Fruit fly (Drosophila melanogaster) whole organism, pupa: ENCODE results near the gene RpS2.

Source experiments
- CG10348 ChIP-seq: fragments of 200-800 bp; sonication (Bioruptor generic); IDR thresholded peaks from 2 replicates; pipeline ENCODE4 v1.3.6; 2022; ENCODE audit warnings: missing biosample characterization, missing genetic modification characterization
- CG12605 ChIP-seq: fragments of 200-800 bp; sonication (Bioruptor generic); IDR thresholded peaks from 2 replicates; pipeline ENCODE4 v1.3.6; 2022; ENCODE audit warnings: missing biosample characterization, missing genetic modification characterization
- CG13204 ChIP-seq: fragments of 200-800 bp; sonication (Bioruptor generic); optimal IDR thresholded peaks from 2 replicates; lab custom pipeline; 2018; ENCODE audit warnings: missing biosample characterization, mild to moderate bottlenecking, missing genetic modification characterization, moderate library complexity
- CG14655 ChIP-seq: fragments of 200-800 bp; sonication (Bioruptor generic); optimal IDR thresholded peaks from 3 replicates; lab custom pipeline; 2017; ENCODE audit warnings: mild to moderate bottlenecking, missing biosample characterization, missing genetic modification reagents, missing genetic modification characterization
- CG15710 ChIP-seq: fragments of 200-800 bp; sonication (Bioruptor generic); optimal IDR thresholded peaks from 2 replicates; lab custom pipeline; 2018; ENCODE audit warnings: missing biosample characterization, mild to moderate bottlenecking, missing genetic modification characterization, moderate library complexity
- CG17806 ChIP-seq: fragments of 200-800 bp; sonication (Bioruptor generic); optimal IDR thresholded peaks from 2 replicates; lab custom pipeline; 2018; ENCODE audit warnings: missing biosample characterization, mild to moderate bottlenecking, missing genetic modification characterization, moderate library complexity
- CG32121 ChIP-seq: fragments of 200-800 bp; sonication (Bioruptor generic); IDR thresholded peaks from 2 replicates; pipeline ENCODE4 v1.3.6; 2022; ENCODE audit warnings: missing biosample characterization, missing genetic modification characterization
- CG34367 ChIP-seq: fragments of 200-800 bp; sonication (Bioruptor generic); optimal IDR thresholded peaks from 2 replicates; lab custom pipeline; 2018; ENCODE audit warnings: missing biosample characterization, mild to moderate bottlenecking, missing genetic modification characterization
- CG4496 ChIP-seq: fragments of 200-800 bp; sonication (Bioruptor generic); IDR thresholded peaks from 3 replicates; pipeline ENCODE4 v1.3.6; 2022; ENCODE audit warnings: missing biosample characterization, missing genetic modification characterization
- CG8159 ChIP-seq: fragments of 200-800 bp; sonication (Bioruptor generic); optimal IDR thresholded peaks from 3 replicates; lab custom pipeline; 2018; ENCODE audit warnings: missing biosample characterization, mild to moderate bottlenecking, missing genetic modification characterization, moderate library complexity
- CG8301 ChIP-seq: fragments of 200-800 bp; sonication (Bioruptor generic); optimal IDR thresholded peaks from 2 replicates; lab custom pipeline; 2018; ENCODE audit warnings: missing biosample characterization, mild to moderate bottlenecking, missing genetic modification characterization
- CG9948 ChIP-seq: fragments of 200-800 bp; sonication (Bioruptor generic); optimal IDR thresholded peaks from 2 replicates; lab custom pipeline; 2018; ENCODE audit warnings: missing biosample characterization, mild to moderate bottlenecking, missing genetic modification characterization, moderate library complexity
- D1 ChIP-seq: fragments of 200-800 bp; sonication (Bioruptor generic); optimal IDR thresholded peaks from 2 replicates; lab custom pipeline; 2018; ENCODE audit warnings: missing biosample characterization, mild to moderate bottlenecking, missing genetic modification characterization, moderate library complexity
- EcR ChIP-seq: fragments of 200-800 bp; sonication (Bioruptor generic); optimal IDR thresholded peaks from 3 replicates; lab custom pipeline; 2019; ENCODE audit warnings: missing biosample characterization, missing genetic modification characterization, mild to moderate bottlenecking, moderate library complexity, missing genetic modification reagents
- Ets98B ChIP-seq: fragments of 200-800 bp; sonication (Bioruptor generic); IDR thresholded peaks from 2 replicates; pipeline ENCODE4 v1.3.6; 2022; ENCODE audit warnings: missing biosample characterization, missing genetic modification characterization
- Pif1A ChIP-seq: fragments of 200-800 bp; sonication (Bioruptor generic); optimal IDR thresholded peaks from 3 replicates; lab custom pipeline; 2016; ENCODE audit warnings: missing biosample characterization, missing genetic modification characterization
- Pif1B ChIP-seq: fragments of 200-800 bp; sonication (Bioruptor generic); optimal IDR thresholded peaks from 3 replicates; lab custom pipeline; 2016; ENCODE audit warnings: missing biosample characterization, missing genetic modification characterization
- Snoo ChIP-seq: fragments of 200-800 bp; sonication (Bioruptor generic); optimal IDR thresholded peaks from 3 replicates; lab custom pipeline; 2017; ENCODE audit warnings: missing biosample characterization, mild to moderate bottlenecking, missing genetic modification characterization, inconsistent platforms
- fd96Ca ChIP-seq: fragments of 200-800 bp; sonication (Bioruptor generic); IDR thresholded peaks from 3 replicates; pipeline ENCODE4 v1.3.6; 2022; ENCODE audit warnings: missing biosample characterization, missing genetic modification characterization
- gl ChIP-seq: fragments of 200-800 bp; sonication (Bioruptor generic); optimal IDR thresholded peaks from 2 replicates; lab custom pipeline; 2018; ENCODE audit warnings: missing biosample characterization, mild to moderate bottlenecking, missing genetic modification characterization
- rn ChIP-seq: fragments of 200-800 bp; sonication (Bioruptor generic); IDR thresholded peaks from 2 replicates; pipeline ENCODE4 v1.3.6; 2022; ENCODE audit warnings: missing biosample characterization, missing genetic modification characterization

RpS2 gene

DNA sequence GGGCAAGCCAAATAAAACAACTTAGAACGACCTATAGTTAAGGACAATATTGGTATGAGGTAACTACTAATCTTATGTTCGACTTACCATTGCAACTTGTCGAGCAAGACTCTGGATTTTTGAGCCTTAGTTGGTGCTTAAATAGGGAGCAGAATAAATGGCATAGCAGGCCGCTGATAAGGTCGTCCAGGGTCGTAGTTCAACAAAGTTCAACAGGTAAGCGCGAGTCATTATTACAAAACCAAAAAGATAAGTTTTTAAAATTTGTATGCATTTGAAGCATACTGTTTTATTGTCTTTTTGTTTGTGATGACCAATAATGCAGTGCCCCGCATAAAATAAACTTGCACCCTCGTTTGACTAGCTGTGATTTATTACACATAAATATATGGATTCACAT lies 5.7 kb upstream of the RpS2 start, which contains the start of gene Muc30E:
Gene Muc30E, minus strand, starts transcription at position 101 of the 400 bp plus-strand sequence.
- TF ChIP-seq EcR (GFP tag; lab: Kevin White, UChicago) (no peak), Ets98B (GFP tag; lab: Robert Waterston, UW) (no peak)
- TF ChIP-seq, all 21 proteins: peak for 0

DNA sequence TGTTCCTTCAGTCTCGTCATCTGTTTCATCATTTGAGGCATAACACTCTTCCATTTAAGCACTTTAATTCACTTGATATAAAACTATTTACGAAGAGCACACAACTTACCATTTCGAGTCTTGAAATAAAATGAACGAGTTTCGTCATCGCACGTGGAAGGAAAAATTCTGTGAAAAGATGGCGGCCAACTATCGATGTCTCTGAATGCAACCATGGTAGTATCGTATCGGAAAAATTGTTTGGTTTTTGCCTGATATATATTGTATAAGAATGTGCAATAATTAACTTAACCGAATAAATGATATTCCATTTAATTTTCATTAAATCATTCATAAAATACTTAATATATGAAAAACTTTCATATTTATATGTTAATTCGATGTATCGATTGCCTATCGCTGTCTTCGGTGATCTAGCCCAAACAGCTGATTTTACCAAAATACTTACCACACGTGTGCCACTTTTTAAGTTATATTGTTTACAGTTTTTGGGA lies 2.4 kb downstream of the RpS2 start, which contains the start of gene Bka:
Gene Bka, plus strand, starts transcription at position 417 of the 494 bp plus-strand sequence.
- peak; percentile 45 for TF ChIP-seq CG15710 (tag; lab: Kevin White, UChicago)
- no peak for TF ChIP-seq CG13204
- TF ChIP-seq Snoo = peak; percentile 59
- TF ChIP-seq Pif1B = peak; percentile 48
- peak; percentile 8 for TF ChIP-seq gl (tag; lab: Kevin White, UChicago)
- no peak for TF ChIP-seq EcR (GFP tag; lab: Kevin White, UChicago)
- TF ChIP-seq CG10348 (GFP tag; lab: Robert Waterston, UW) = no peak
- no peak for TF ChIP-seq CG8159
- TF ChIP-seq D1 = peak; percentile 30
- TF ChIP-seq CG17806 (tag; lab: Kevin White, UChicago) = no peak
- peak; percentile 7; the same call in 1 of the 3 replicates for TF ChIP-seq CG4496 (GFP tag; lab: Robert Waterston, UW)
- TF ChIP-seq, all 21 proteins: peak for 6

DNA sequence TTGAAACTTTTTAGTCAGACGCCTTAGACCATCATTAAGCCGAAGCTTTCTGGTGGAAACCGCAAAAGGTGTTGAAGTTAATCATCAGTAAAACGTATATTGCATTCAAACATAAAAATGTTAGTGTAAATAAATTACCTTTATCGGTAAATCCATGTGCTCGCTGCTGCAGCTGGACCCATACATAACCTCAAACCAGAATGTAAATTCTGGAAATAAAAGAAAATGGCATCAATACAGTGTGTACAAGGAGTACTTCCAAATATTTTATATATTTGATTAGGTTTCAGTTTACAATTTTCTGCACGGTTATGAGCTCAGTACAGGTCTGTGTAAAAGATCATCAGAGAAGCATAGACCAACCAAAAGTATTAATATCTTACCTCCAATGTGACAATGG lies 3.2 kb downstream of the RpS2 start:
- TF ChIP-seq CG13204 = no peak
- TF ChIP-seq CG4496 (GFP tag; lab: Robert Waterston, UW) = no peak
- TF ChIP-seq CG14655 (GFP tag; lab: Kevin White, UChicago) = no peak
- no peak for TF ChIP-seq CG17806 (tag; lab: Kevin White, UChicago)
- TF ChIP-seq CG8301 = no peak
- no peak for TF ChIP-seq Pif1A (GFP tag; lab: Kevin White, UChicago)
- TF ChIP-seq Ets98B (GFP tag; lab: Robert Waterston, UW) = no peak
- no peak for TF ChIP-seq CG8159
- no peak for TF ChIP-seq D1
- TF ChIP-seq CG12605 (GFP tag; lab: Robert Waterston, UW) = no peak
- no peak for TF ChIP-seq CG34367 (tag; lab: Kevin White, UChicago)
- TF ChIP-seq EcR (GFP tag; lab: Kevin White, UChicago) = no peak
- TF ChIP-seq gl (tag; lab: Kevin White, UChicago) = no peak
- no peak for TF ChIP-seq CG15710 (tag; lab: Kevin White, UChicago)
- TF ChIP-seq CG32121 = no peak
- no peak for TF ChIP-seq Pif1B
- no peak for TF ChIP-seq CG10348 (GFP tag; lab: Robert Waterston, UW)

- TF ChIP-seq CG32121 = no peak
- no peak for TF ChIP-seq fd96Ca (GFP tag; lab: Robert Waterston, UW)
- no peak for TF ChIP-seq CG13204
- TF ChIP-seq, all 21 proteins: peak for 0
Observed at dm6 chr2L:9893183-9893582, 4.2 kb downstream of the RpS2 start, which contains the start of gene mtDNA-helicase. mtDNA-helicase (minus strand) TSS chr2L:9893446.

DNA sequence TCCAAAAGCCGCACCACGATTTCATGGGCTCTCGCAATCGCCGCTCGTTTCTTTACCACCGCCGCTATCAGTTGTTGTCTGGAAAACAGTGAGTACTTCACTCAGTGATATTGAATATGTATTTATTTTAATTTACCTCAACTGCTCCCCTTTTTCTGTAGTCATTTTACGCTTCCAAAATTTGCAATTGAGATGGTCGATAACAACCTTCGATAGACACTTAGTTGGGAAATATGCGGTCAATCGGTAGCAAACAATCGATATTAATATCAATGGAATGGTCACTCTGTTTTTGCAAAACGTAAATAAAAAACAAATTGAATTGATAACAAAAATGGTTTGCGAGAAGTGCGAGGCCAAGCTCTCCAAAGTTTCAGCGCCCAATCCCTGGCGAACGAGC lies 6.8 kb downstream of the RpS2 start, which contains the start of the genes CG34183 and CG4537:
Gene CG34183, minus strand, starts transcription at position 197 of the 400 bp plus-strand sequence.
Gene CG4537, plus strand, starts transcription at position 310 of the 400 bp plus-strand sequence.
- TF ChIP-seq CG32121 = no peak
- no peak for TF ChIP-seq Pif1A (GFP tag; lab: Kevin White, UChicago)

DNA sequence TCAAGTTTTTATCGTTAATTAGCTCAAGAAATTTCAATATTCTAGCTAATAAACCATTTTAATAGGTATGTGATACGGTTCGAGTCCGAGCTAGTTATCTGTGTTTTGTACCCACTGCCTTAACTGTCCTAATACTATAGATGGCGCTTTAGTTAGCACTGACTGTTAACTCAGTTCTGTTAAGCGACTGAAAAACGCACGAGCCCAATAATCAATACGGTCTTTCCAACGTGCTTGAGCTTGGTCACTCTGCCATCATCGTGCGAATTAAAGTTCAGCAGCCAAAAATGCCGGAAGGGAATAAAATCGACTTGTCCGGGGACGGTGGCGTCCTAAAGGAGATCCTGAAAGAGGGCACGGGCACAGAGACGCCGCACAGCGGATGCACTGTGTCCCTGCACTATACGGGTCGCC lies 9.5 kb downstream of the RpS2 start, which contains the start of gene Fkbp59:
Gene Fkbp59, plus strand, starts transcription at position 150 of the 414 bp plus-strand sequence.
- TF ChIP-seq CG4496 (GFP tag; lab: Robert Waterston, UW) (peak; percentile 41; the same call in 1 of the 3 replicates), rn (GFP tag; lab: Robert Waterston, UW) (no peak)

DNA sequence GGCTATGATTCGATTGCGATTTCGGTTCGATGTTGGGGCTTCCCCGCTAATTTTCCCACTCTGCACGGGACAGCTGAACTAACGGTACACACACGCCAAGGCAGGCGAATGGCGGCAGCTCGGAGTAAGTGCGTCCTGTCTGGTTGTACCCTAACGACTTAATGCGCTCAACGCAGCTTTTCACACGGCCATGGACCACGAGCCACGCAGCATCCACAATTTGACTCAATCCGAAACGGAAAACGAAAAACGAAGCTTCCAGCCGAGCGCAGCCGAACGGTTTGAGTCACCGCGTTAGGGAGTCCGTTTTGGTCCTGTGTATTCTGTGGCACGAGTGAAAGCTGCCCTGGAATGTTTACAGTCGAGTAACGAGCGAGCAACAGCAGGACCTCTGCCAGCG lies 11.3 kb downstream of the RpS2 start, which contains the start of gene nAChRalpha6:
Gene nAChRalpha6, minus strand, starts transcription at position 165 of the 400 bp plus-strand sequence.
- no peak for TF ChIP-seq CG8159
- TF ChIP-seq CG4496 (GFP tag; lab: Robert Waterston, UW) = no peak
- no peak for TF ChIP-seq gl (tag; lab: Kevin White, UChicago)
- no peak for TF ChIP-seq CG34367 (tag; lab: Kevin White, UChicago)
- no peak for TF ChIP-seq D1
- no peak for TF ChIP-seq Pif1A (GFP tag; lab: Kevin White, UChicago)
- TF ChIP-seq CG32121 = no peak
- no peak for TF ChIP-seq Pif1B
- no peak for TF ChIP-seq CG17806 (tag; lab: Kevin White, UChicago)
- TF ChIP-seq rn (GFP tag; lab: Robert Waterston, UW) = no peak
- TF ChIP-seq fd96Ca (GFP tag; lab: Robert Waterston, UW) = no peak
- no peak for TF ChIP-seq Snoo
- TF ChIP-seq CG14655 (GFP tag; lab: Kevin White, UChicago) = no peak
- no peak for TF ChIP-seq CG9948 (tag; lab: Kevin White, UChicago)
